Worm (Caenorhabditis elegans) whole organism, midembryonic: Measurements from ENCODE around the gene EEED8.18.

Experiments used
- T22C8.4 ChIP-seq: fragments of 200-800 bp; sonication (Bioruptor generic); IDR thresholded peaks from 2 replicates; pipeline ENCODE4 v1.3.6; 2022; ENCODE audit warnings: missing genetic modification characterization, missing compliant biosample characterization
- cog-1 ChIP-seq: sonication (generic microtip); optimal IDR thresholded peaks from 2 replicates; lab custom pipeline; 2016; ENCODE audit warnings: missing genetic modification characterization, missing compliant biosample characterization
- flt-1 ChIP-seq: fragments of 200-800 bp; sonication (Bioruptor generic); IDR thresholded peaks from 2 replicates; pipeline ENCODE4 v1.3.6; 2022; ENCODE audit warnings: missing genetic modification characterization, missing compliant biosample characterization
- klf-2 ChIP-seq: fragments of 200-800 bp; sonication (Bioruptor generic); conservative IDR thresholded peaks from 2 replicates; pipeline ENCODE4 v1.3.6; 2022; ENCODE audit warnings: missing genetic modification reagents, missing genetic modification characterization, missing compliant biosample characterization
- med-1 ChIP-seq: sonication (generic microtip); optimal IDR thresholded peaks from 2 replicates; lab custom pipeline; 2017; ENCODE audit warnings: missing genetic modification characterization, mild to moderate bottlenecking, missing compliant biosample characterization, antibody characterized with exemption, missing genetic modification reagents; ENCODE audit not compliant: insufficient read depth
- ref-1 ChIP-seq: fragments of 200-800 bp; sonication (Bioruptor generic); conservative IDR thresholded peaks from 2 replicates; pipeline ENCODE4 v1.3.6; 2022; ENCODE audit warnings: missing genetic modification reagents, missing genetic modification characterization, missing compliant biosample characterization
- tab-1 ChIP-seq: fragments of 200-800 bp; sonication (Bioruptor generic); IDR thresholded peaks from 2 replicates; pipeline ENCODE4 v1.3.6; 2022; ENCODE audit warnings: missing genetic modification characterization, missing compliant biosample characterization
- ztf-23 ChIP-seq: fragments of 200-800 bp; sonication (Bioruptor generic); IDR thresholded peaks from 2 replicates; pipeline ENCODE4 v1.3.6; 2022; ENCODE audit warnings: missing genetic modification reagents, missing genetic modification characterization, missing compliant biosample characterization
- ztf-29 ChIP-seq: fragments of 200-800 bp; sonication (Bioruptor generic); IDR thresholded peaks from 2 replicates; pipeline ENCODE4 v1.3.6; 2022; ENCODE audit warnings: missing genetic modification reagents, missing genetic modification characterization, missing compliant biosample characterization

EEED8.18 gene

ce11 chrII:5395594-5395993 is 16.8 kb downstream of the EEED8.18 start, which contains the start of gene pink-1:
Gene pink-1, minus strand, starts transcription at chrII:5395694.
- no peak for TF ChIP-seq ref-1
- no peak for TF ChIP-seq ztf-23
- TF ChIP-seq med-1 (GFP tag; lab: Kevin White, UChicago), result no peak
- no peak for TF ChIP-seq tab-1 (GFP tag; lab: Robert Waterston, UW)
- no peak for TF ChIP-seq ztf-29 (GFP tag; lab: Robert Waterston, UW)
- no peak for TF ChIP-seq klf-2 (GFP tag; lab: Robert Waterston, UW)
- no peak for TF ChIP-seq cog-1 (tag; lab: Kevin White, UChicago)
- no peak for TF ChIP-seq T22C8.4 (GFP tag; lab: Robert Waterston, UW)
- no peak for TF ChIP-seq flt-1

- no peak for TF ChIP-seq T22C8.4 (GFP tag; lab: Robert Waterston, UW)
- TF ChIP-seq ztf-29 (GFP tag; lab: Robert Waterston, UW), result no peak
- no peak for TF ChIP-seq flt-1
- no peak for TF ChIP-seq med-1 (GFP tag; lab: Kevin White, UChicago)
- TF ChIP-seq cog-1 (tag; lab: Kevin White, UChicago), result no peak
- no peak for TF ChIP-seq tab-1 (GFP tag; lab: Robert Waterston, UW)
- TF ChIP-seq klf-2 (GFP tag; lab: Robert Waterston, UW), result no peak
- no peak for TF ChIP-seq ref-1
- no peak for TF ChIP-seq ztf-23
These were observed 19.3 kb downstream of the EEED8.18 start, which contains the start of gene brap-2 for ce11 chrII:5393090-5393489. Gene brap-2, minus strand, starts transcription at chrII:5393190.

- no peak for TF ChIP-seq ztf-23
These were observed 21.0 kb downstream of the EEED8.18 start for ce11 chrII:5391447-5391846.

- TF ChIP-seq T22C8.4 (GFP tag; lab: Robert Waterston, UW), result 0 out of 2 replicates have a peak, but pooled peaks have one; percentile 10
- TF ChIP-seq cog-1 (tag; lab: Kevin White, UChicago), result peak; percentile 46
- TF ChIP-seq ref-1, result no peak
- TF ChIP-seq med-1 (GFP tag; lab: Kevin White, UChicago), result no peak
- peak; percentile 73 for TF ChIP-seq ztf-23
- 0 out of 2 replicates have a peak, but pooled peaks have one; percentile 39 for TF ChIP-seq tab-1 (GFP tag; lab: Robert Waterston, UW)
- TF ChIP-seq flt-1, result peak; percentile 83
These were observed 22.5 kb downstream of the EEED8.18 start, which contains the start of gene ndx-6 for ce11 chrII:5389831-5390323. Gene ndx-6, minus strand, starts transcription at chrII:5389881.

ce11 chrII:5388786-5389421 is 23.5 kb downstream of the EEED8.18 start, which contains the start of gene rsp-4:
Gene rsp-4, minus strand, starts transcription at chrII:5388836.
- no peak for TF ChIP-seq ref-1
- TF ChIP-seq med-1 (GFP tag; lab: Kevin White, UChicago), result no peak
- TF ChIP-seq tab-1 (GFP tag; lab: Robert Waterston, UW), result no peak
- no peak for TF ChIP-seq cog-1 (tag; lab: Kevin White, UChicago)

ce11 chrII:5387217-5387616 is 25.2 kb downstream of the EEED8.18 start, which contains the start of gene ccpp-6:
Gene ccpp-6, minus strand, starts transcription at chrII:5387317.
- TF ChIP-seq ref-1 (no peak), med-1 (GFP tag; lab: Kevin White, UChicago) (no peak), klf-2 (GFP tag; lab: Robert Waterston, UW) (no peak)

- TF ChIP-seq klf-2 (GFP tag; lab: Robert Waterston, UW) (no peak), flt-1 (no peak), ztf-23 (no peak), med-1 (GFP tag; lab: Kevin White, UChicago) (no peak), tab-1 (GFP tag; lab: Robert Waterston, UW) (no peak), T22C8.4 (GFP tag; lab: Robert Waterston, UW) (no peak), ref-1 (no peak), ztf-29 (GFP tag; lab: Robert Waterston, UW) (no peak), cog-1 (tag; lab: Kevin White, UChicago) (no peak)
These were observed 28.1 kb downstream of the EEED8.18 start for ce11 chrII:5384282-5384681.

ce11 chrII:5379614-5380077 is 32.8 kb downstream of the EEED8.18 start, which contains the start of gene pkc-3:
Gene pkc-3, plus strand, starts transcription at chrII:5380027.
- no peak for TF ChIP-seq klf-2 (GFP tag; lab: Robert Waterston, UW)
- TF ChIP-seq cog-1 (tag; lab: Kevin White, UChicago), result no peak
- TF ChIP-seq ztf-23, result no peak
- TF ChIP-seq flt-1, result peak; percentile 64; the same call in 1 of the 2 replicates
- TF ChIP-seq tab-1 (GFP tag; lab: Robert Waterston, UW), result no peak
- TF ChIP-seq ztf-29 (GFP tag; lab: Robert Waterston, UW), result no peak
- TF ChIP-seq ref-1, result no peak
- TF ChIP-seq T22C8.4 (GFP tag; lab: Robert Waterston, UW), result no peak

- no peak for TF ChIP-seq ref-1
- no peak for TF ChIP-seq ztf-29 (GFP tag; lab: Robert Waterston, UW)
- no peak for TF ChIP-seq flt-1
- no peak for TF ChIP-seq T22C8.4 (GFP tag; lab: Robert Waterston, UW)
- no peak for TF ChIP-seq tab-1 (GFP tag; lab: Robert Waterston, UW)
- TF ChIP-seq cog-1 (tag; lab: Kevin White, UChicago), result no peak
- TF ChIP-seq med-1 (GFP tag; lab: Kevin White, UChicago), result no peak
- TF ChIP-seq ztf-23, result no peak
These were observed 34.2 kb downstream of the EEED8.18 start for ce11 chrII:5378239-5378521.
